Fruit fly (Drosophila melanogaster): Measurements from ENCODE around the gene Best1.

The Best1 gene

dm6 chr3R:10144103-10144998, 25.9 kb downstream of the Best1 start, which contains the start of the genes TAF1B and Invadolysin (continued):
- TF ChIP-seq Sox102F (GFP tag; optimal IDR thresholded peaks at IDR 0.05) (peak; percentile 69), CG32006 (GFP tag; optimal IDR thresholded peaks at IDR 0.05) (no peak), Gug (GFP tag; IDR thresholded peaks at IDR 0.05) (peak; percentile 30; the same call in 1 of the 2 replicates), dsx (GFP tag; optimal IDR thresholded peaks at IDR 0.05; ENCODE audit: poor library complexity, severe bottlenecking) (peak; percentile 76), CG31627 (GFP tag; optimal IDR thresholded peaks at IDR 0.05) (peak; percentile 48), Ets96B (tag; optimal IDR thresholded peaks at IDR 0.05) (no peak), svp (GFP tag) (peak; percentile 66), Eip78C (GFP tag) (peak; percentile 84), Hr39 (GFP tag; optimal IDR thresholded peaks at IDR 0.05) (peak; percentile 41), esn (GFP tag; optimal IDR thresholded peaks at IDR 0.05) (peak; percentile 54), lz (GFP tag; optimal IDR thresholded peaks at IDR 0.05) (peak; percentile 43), CG8632 (GFP tag; optimal IDR thresholded peaks at IDR 0.05) (peak; percentile 30), spab (GFP tag; optimal IDR thresholded peaks at IDR 0.05) (no peak), OdsH (GFP tag; optimal IDR thresholded peaks at IDR 0.05) (peak; percentile 61), achi (GFP tag; optimal IDR thresholded peaks at IDR 0.05) (peak; percentile 10), salr (GFP tag; optimal IDR thresholded peaks at IDR 0.05) (no peak), Sox15 (GFP tag; optimal IDR thresholded peaks at IDR 0.05) (no peak), Blimp-1 (GFP tag; optimal IDR thresholded peaks at IDR 0.05) (no peak), fkh (GFP tag; optimal IDR thresholded peaks at IDR 0.05) (peak; percentile 13), ss (GFP tag; optimal IDR thresholded peaks at IDR 0.05) (peak; percentile 31 to 41), CG3919 (GFP tag; optimal IDR thresholded peaks at IDR 0.05) (peak; percentile 54), Met (GFP tag; optimal IDR thresholded peaks at IDR 0.05) (peak; percentile 57), CG6854 (GFP tag; optimal IDR thresholded peaks at IDR 0.05) (no peak), Hr4 (GFP tag; optimal IDR thresholded peaks at IDR 0.05) (peak; percentile 42), CG10631 (GFP tag; optimal IDR thresholded peaks at IDR 0.05) (peak; percentile 61), Hr38 (GFP tag; optimal IDR thresholded peaks at IDR 0.05) (no peak), topi (GFP tag; optimal IDR thresholded peaks at IDR 0.05) (peak; percentile 53), CG9139 (GFP tag; optimal IDR thresholded peaks at IDR 0.05) (no peak), CG3032 (tag; optimal IDR thresholded peaks at IDR 0.05) (no peak), CG8319 (GFP tag; optimal IDR thresholded peaks at IDR 0.05) (peak; percentile 23), Eip75B (GFP tag; optimal IDR thresholded peaks at IDR 0.05) (peak; percentile 43), acj6 (GFP tag; optimal IDR thresholded peaks at IDR 0.05) (peak; percentile 65), fd85E (GFP tag; optimal IDR thresholded peaks at IDR 0.05) (no peak), CG6163 (GFP tag; IDR thresholded peaks at IDR 0.05) (peak; percentile 21; the same call in 1 of the 3 replicates), net (GFP tag; optimal IDR thresholded peaks at IDR 0.05) (peak; percentile 49), CG6808 (GFP tag; optimal IDR thresholded peaks at IDR 0.05) (peak; percentile 8)

dm6 chr3R:10142770-10143169, 27.5 kb downstream of the Best1 start, which contains the start of gene CG42759:
Gene CG42759 (plus strand): TSS chr3R:10143070.
- TF ChIP-seq CG11762 (GFP tag; optimal IDR thresholded peaks at IDR 0.05; ENCODE audit: insufficient read depth) (no peak), CG11294 (GFP tag; IDR thresholded peaks at IDR 0.05) (no peak), Smox (GFP tag; optimal IDR thresholded peaks at IDR 0.05) (no peak), CG6792 (GFP tag; optimal IDR thresholded peaks at IDR 0.05) (no peak), CG7368 (GFP tag; optimal IDR thresholded peaks at IDR 0.05) (no peak), CG1621 (tag; optimal IDR thresholded peaks at IDR 0.05) (no peak), CG8119 (GFP tag; IDR thresholded peaks at IDR 0.05) (no peak), CG3919 (GFP tag; optimal IDR thresholded peaks at IDR 0.05) (no peak), dsx (GFP tag; optimal IDR thresholded peaks at IDR 0.05; ENCODE audit: poor library complexity, severe bottlenecking) (no peak), CG6854 (GFP tag; optimal IDR thresholded peaks at IDR 0.05) (no peak), Ets21C (GFP tag; optimal IDR thresholded peaks at IDR 0.05) (no peak), CG16779 (tag; optimal IDR thresholded peaks at IDR 0.05) (no peak), Hr38 (GFP tag; optimal IDR thresholded peaks at IDR 0.05) (no peak), Eip78C (GFP tag) (no peak)

All from whole organism, prepupa.